Worm (Caenorhabditis elegans) whole organism, L1 larva: Measurements from ENCODE around the gene B0454.26.

ENCODE experiments used
- C04F5.9 ChIP-seq: sonication (generic microtip); optimal IDR thresholded peaks from 2 replicates; lab custom pipeline; 2016; ENCODE audit warnings: missing genetic modification characterization, missing compliant biosample characterization
- aly-2 ChIP-seq: fragments of 150-350 bp; optimal IDR thresholded peaks from 2 replicates; lab custom pipeline; 2014; ENCODE audit warnings: missing biosample characterization, missing genetic modification characterization
- blmp-1 ChIP-seq: fragments of 150-350 bp; optimal IDR thresholded peaks from 2 replicates; lab custom pipeline; 2014; ENCODE audit warnings: missing biosample characterization, missing genetic modification characterization
- dpl-1 ChIP-seq, 3 experiments: fragments of 150-350 bp in 2 of 3; sonication (generic microtip) in 1 of 3; optimal IDR thresholded peaks; 2 replicates each; lab custom pipeline; 2014 to 2017; ENCODE audit warnings: missing biosample characterization in 3 of 3, missing genetic modification characterization in 3 of 3, missing genetic modification reagents in 3 of 3
- efl-1 ChIP-seq, 4 experiments: fragments of 150-350 bp; optimal IDR thresholded peaks in 3 of 4; peaks in 1 of 4; 1 replicate in 1 of 4; 2 replicates in 3 of 4; lab custom pipeline; 2014; ENCODE audit warnings: missing biosample characterization in 2 of 4, missing genetic modification characterization in 2 of 4, missing genetic modification reagents in 2 of 4
- egl-27 ChIP-seq, 2 experiments: fragments of 150-350 bp in 1 of 2; sonication (generic microtip); optimal IDR thresholded peaks; 3 replicates each; lab custom pipeline; 2017 to 2018; ENCODE audit warnings: missing biosample characterization in 2 of 2, missing genetic modification characterization in 2 of 2, missing genetic modification reagents in 2 of 2
- elt-3 ChIP-seq, 6 experiments: fragments of 150-350 bp in 1 of 6; sonication (generic microtip); optimal IDR thresholded peaks; 2 replicates each; lab custom pipeline; 2017 to 2018; ENCODE audit warnings: missing biosample characterization in 6 of 6, missing genetic modification characterization in 6 of 6, inconsistent platforms in 1 of 6
- ets-5 ChIP-seq: fragments of 200-800 bp; sonication (Bioruptor generic); IDR thresholded peaks from 2 replicates; pipeline ENCODE4 v1.3.6; 2022; ENCODE audit warnings: missing genetic modification characterization, missing compliant biosample characterization
- fkh-10 ChIP-seq: sonication (generic microtip); optimal IDR thresholded peaks from 2 replicates; lab custom pipeline; 2017; ENCODE audit warnings: missing biosample characterization, missing genetic modification reagents, missing genetic modification characterization
- grh-1 ChIP-seq: fragments of 200-800 bp; sonication (Bioruptor generic); IDR thresholded peaks from 2 replicates; pipeline ENCODE4 v1.3.6; 2022; ENCODE audit warnings: missing genetic modification reagents, missing genetic modification characterization, missing compliant biosample characterization
- lin-13 ChIP-seq: fragments of 150-350 bp; optimal IDR thresholded peaks from 2 replicates; lab custom pipeline; 2014; ENCODE audit warnings: missing biosample characterization, missing genetic modification reagents, missing genetic modification characterization
- lin-14 ChIP-seq: fragments of 200-800 bp; sonication (Bioruptor generic); optimal IDR thresholded peaks from 2 replicates; lab custom pipeline; 2018; ENCODE audit warnings: mild to moderate bottlenecking, missing genetic modification characterization, moderate library complexity, missing compliant biosample characterization
- lin-35 ChIP-seq, 2 experiments: fragments of 150-350 bp; optimal IDR thresholded peaks; 2 replicates each; lab custom pipeline; 2014; ENCODE audit warnings: missing biosample characterization in 2 of 2, missing genetic modification characterization in 2 of 2, missing genetic modification reagents in 2 of 2
- lin-39 ChIP-seq: fragments of 150-350 bp; optimal IDR thresholded peaks from 2 replicates; lab custom pipeline; 2014; ENCODE audit warnings: missing biosample characterization, missing genetic modification reagents, missing genetic modification characterization
- lsy-2 ChIP-seq, 2 experiments: fragments of 150-350 bp; optimal IDR thresholded peaks; 2 replicates each; lab custom pipeline; 2014; ENCODE audit warnings: missing biosample characterization in 2 of 2, missing genetic modification characterization in 2 of 2
- mab-9 ChIP-seq: fragments of 200-800 bp; sonication (Bioruptor generic); IDR thresholded peaks from 2 replicates; pipeline ENCODE4 v1.3.6; 2022; ENCODE audit warnings: missing genetic modification reagents, missing genetic modification characterization, missing compliant biosample characterization
- mdl-1 ChIP-seq, 2 experiments: fragments of 150-350 bp; optimal IDR thresholded peaks; 2 replicates each; lab custom pipeline; 2014 to 2017; ENCODE audit warnings: missing biosample characterization in 2 of 2, missing genetic modification characterization in 2 of 2, inconsistent platforms in 1 of 2
- nhr-11 ChIP-seq: fragments of 150-350 bp; optimal IDR thresholded peaks from 2 replicates; lab custom pipeline; 2014; ENCODE audit warnings: missing biosample characterization, missing genetic modification characterization
- nhr-19 ChIP-seq: fragments of 200-800 bp; sonication (Bioruptor generic); conservative IDR thresholded peaks from 2 replicates; pipeline ENCODE4 v1.3.6; 2022; ENCODE audit warnings: missing genetic modification characterization, missing compliant biosample characterization
- nhr-20 ChIP-seq: sonication (generic microtip); optimal IDR thresholded peaks from 2 replicates; lab custom pipeline; 2016; ENCODE audit warnings: mild to moderate bottlenecking, missing genetic modification characterization, missing compliant biosample characterization
- nhr-47 ChIP-seq: sonication (generic microtip); optimal IDR thresholded peaks from 2 replicates; lab custom pipeline; 2016; ENCODE audit warnings: mild to moderate bottlenecking, missing genetic modification characterization, moderate library complexity, missing compliant biosample characterization
- nhr-71 ChIP-seq: sonication (generic microtip); optimal IDR thresholded peaks from 2 replicates; lab custom pipeline; 2016; ENCODE audit warnings: mild to moderate bottlenecking, missing genetic modification characterization, moderate library complexity, missing compliant biosample characterization
- nhr-76 ChIP-seq: sonication (generic microtip); optimal IDR thresholded peaks from 2 replicates; lab custom pipeline; 2017; ENCODE audit warnings: missing biosample characterization, missing genetic modification characterization
- nhr-85 ChIP-seq: sonication (generic microtip); peaks from one replicate; lab custom pipeline; 2016; ENCODE audit warnings: missing genetic modification characterization, inconsistent platforms, missing compliant biosample characterization
- nhr-90 ChIP-seq: sonication (generic microtip); optimal IDR thresholded peaks from 2 replicates; lab custom pipeline; 2016; ENCODE audit warnings: mild to moderate bottlenecking, missing genetic modification characterization, missing compliant biosample characterization; ENCODE audit not compliant: poor library complexity
- pqm-1 ChIP-seq: sonication (generic microtip); optimal IDR thresholded peaks from 3 replicates; lab custom pipeline; 2017; ENCODE audit warnings: missing biosample characterization, missing genetic modification characterization
- rnt-1 ChIP-seq: sonication (generic microtip); optimal IDR thresholded peaks from 2 replicates; lab custom pipeline; 2016; ENCODE audit warnings: mild to moderate bottlenecking, missing genetic modification characterization, moderate library complexity, missing compliant biosample characterization
- skn-1 ChIP-seq: fragments of 150-350 bp; optimal IDR thresholded peaks from 2 replicates; lab custom pipeline; 2014; ENCODE audit warnings: missing biosample characterization, missing genetic modification characterization
- snu-23 ChIP-seq: sonication (generic microtip); optimal IDR thresholded peaks from 2 replicates; lab custom pipeline; 2016; ENCODE audit warnings: missing genetic modification characterization, missing compliant biosample characterization
- sox-4 ChIP-seq: sonication (generic microtip); optimal IDR thresholded peaks from 2 replicates; lab custom pipeline; 2016; ENCODE audit warnings: missing genetic modification characterization, missing compliant biosample characterization
- unc-130 ChIP-seq: fragments of 150-350 bp; optimal IDR thresholded peaks from 2 replicates; lab custom pipeline; 2017; ENCODE audit warnings: missing biosample characterization, missing genetic modification characterization, inconsistent platforms
- unc-62 ChIP-seq: fragments of 150-350 bp; optimal IDR thresholded peaks from 2 replicates; lab custom pipeline; 2014; ENCODE audit warnings: missing biosample characterization, missing genetic modification reagents, missing genetic modification characterization
- unc-86 ChIP-seq: sonication (generic microtip); optimal IDR thresholded peaks from 2 replicates; lab custom pipeline; 2016; ENCODE audit warnings: missing genetic modification characterization, missing compliant biosample characterization
- unc-98 ChIP-seq: fragments of 200-800 bp; sonication (Bioruptor generic); IDR thresholded peaks from 2 replicates; pipeline ENCODE4 v1.3.6; 2022; ENCODE audit warnings: missing genetic modification characterization, missing compliant biosample characterization
- vab-15 ChIP-seq: sonication (generic microtip); optimal IDR thresholded peaks from 2 replicates; lab custom pipeline; 2017; ENCODE audit warnings: missing genotype, mild to moderate bottlenecking, missing genetic modification characterization, missing compliant biosample characterization
- zip-4 ChIP-seq: fragments of 200-800 bp; sonication (Bioruptor generic); optimal IDR thresholded peaks from 2 replicates; lab custom pipeline; 2018; ENCODE audit warnings: mild to moderate bottlenecking, missing genetic modification characterization, moderate library complexity, missing compliant biosample characterization

The B0454.26 gene

DNA sequence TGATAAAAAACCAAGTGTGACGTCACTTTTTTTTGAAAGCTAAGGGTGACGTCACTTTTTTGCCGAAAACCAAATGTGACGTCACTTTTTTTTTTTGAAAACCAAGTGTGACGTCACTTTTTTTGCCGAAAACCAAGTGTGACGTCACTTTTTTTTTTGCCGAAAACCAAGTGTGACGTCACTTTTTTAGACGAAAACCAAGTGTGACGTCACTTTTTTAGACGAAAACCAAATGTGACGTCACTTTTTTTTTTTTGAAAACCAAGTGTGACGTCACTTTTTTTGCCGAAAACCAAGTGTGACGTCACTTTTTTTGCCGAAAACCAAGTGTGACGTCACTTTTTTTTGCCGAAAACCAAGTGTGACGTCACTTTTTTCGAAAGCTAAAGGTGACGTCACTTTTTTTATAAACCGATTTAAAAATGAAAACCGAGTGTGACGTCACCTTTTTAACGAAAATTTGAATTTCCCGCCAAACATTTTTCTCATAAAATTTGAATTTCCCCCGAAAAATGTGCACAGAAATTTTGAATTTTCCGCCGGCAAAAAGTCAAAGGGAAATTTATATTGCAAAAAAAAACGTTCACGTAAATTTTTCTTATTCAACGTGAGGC is 40.4 kb downstream of the B0454.26 start:
- TF ChIP-seq aly-2 (tag; lab: Kevin White, UChicago) (no peak), C04F5.9 (no peak), lin-14 (GFP tag; lab: Kevin White, UChicago) (no peak), rnt-1 (tag; lab: Kevin White, UChicago) (no peak), sox-4 (tag; lab: Kevin White, UChicago) (no peak), skn-1 (tag; lab: Kevin White, UChicago) (no peak), nhr-11 (tag; lab: Kevin White, UChicago) (no peak), unc-86 (tag; lab: Kevin White, UChicago) (no peak), unc-98 (no peak), lin-13 (GFP tag; lab: Kevin White, UChicago) (no peak)

DNA sequence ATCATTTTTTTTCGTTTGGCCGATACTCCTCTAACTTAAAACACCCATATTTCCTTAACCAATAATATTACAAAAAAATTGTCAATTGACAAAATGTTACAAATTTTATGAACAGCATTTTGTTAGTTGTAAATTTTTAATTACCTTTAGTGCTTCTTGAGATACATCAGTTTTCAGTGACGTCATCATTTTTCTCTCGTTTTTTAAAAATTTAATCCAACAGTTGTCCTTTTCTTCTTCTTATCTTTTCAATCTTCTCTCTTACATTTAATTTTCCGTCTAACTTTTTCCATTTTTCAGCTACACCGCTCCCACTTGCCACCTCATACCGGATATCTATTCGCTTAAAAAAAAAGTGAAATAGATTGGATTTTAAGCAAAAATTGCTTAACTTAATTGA is 41.6 kb downstream of the B0454.26 start, which contains the start of gene lido-8:
Gene lido-8, plus strand, starts transcription at position 301 of the 400 bp plus-strand sequence.
- no peak for TF ChIP-seq mab-9 (GFP tag; lab: Robert Waterston, UW)
- no peak for TF ChIP-seq pqm-1 (tag; lab: Kevin White, UChicago)
- no peak for TF ChIP-seq ets-5 (GFP tag; lab: Robert Waterston, UW)
- TF ChIP-seq nhr-90 = no peak
- no peak for TF ChIP-seq unc-62 (GFP tag; lab: Kevin White, UChicago)
- no peak for TF ChIP-seq vab-15
- TF ChIP-seq blmp-1 (tag; lab: Kevin White, UChicago) = no peak
- TF ChIP-seq C04F5.9 = no peak

DNA sequence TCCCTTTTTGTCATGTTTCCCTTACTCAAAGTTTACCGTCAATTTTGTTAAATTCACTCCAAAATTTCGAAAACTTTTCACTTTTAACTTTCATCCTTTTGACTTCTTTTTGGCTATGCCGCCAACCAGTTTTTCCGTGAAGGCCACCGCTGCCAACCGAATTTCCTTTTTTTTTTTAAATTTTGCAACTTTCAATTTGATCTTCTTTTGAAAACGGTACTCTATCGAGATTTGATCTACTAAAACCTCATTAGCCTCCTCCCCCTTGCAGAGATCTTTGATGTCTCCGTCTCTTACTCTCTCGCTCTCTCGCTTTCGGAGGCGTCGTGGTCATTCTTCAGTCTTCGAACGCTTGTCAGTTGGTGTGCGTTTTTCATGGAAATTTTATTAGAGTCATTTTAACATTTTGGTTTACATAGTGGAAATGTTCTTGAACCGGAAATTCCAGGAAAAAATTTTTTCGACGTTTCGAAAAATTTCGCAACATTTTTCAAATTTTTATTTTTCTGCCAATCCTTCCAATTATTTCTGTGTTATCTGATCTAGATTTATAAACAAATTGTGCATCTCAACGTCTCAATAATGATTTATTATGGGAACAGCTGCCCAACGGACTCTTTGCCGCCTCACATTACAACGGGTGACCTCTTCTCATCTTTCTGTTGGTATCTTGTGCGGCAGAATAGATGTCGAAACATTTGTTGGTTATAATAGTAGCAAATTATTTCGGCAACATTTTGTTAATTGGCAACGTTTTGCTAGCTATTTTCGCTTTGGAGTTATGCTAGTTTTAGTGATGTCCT is 43.6 kb downstream of the B0454.26 start:
- TF ChIP-seq blmp-1 (tag; lab: Kevin White, UChicago) (peak; percentile 98), lsy-2 (tag; optimal IDR thresholded peaks at IDR 0.05; lab: Kevin White, UChicago) (peak in 1 of 2 experiments; percentile 17), unc-86 (tag; lab: Kevin White, UChicago) (no peak), rnt-1 (tag; lab: Kevin White, UChicago) (peak; percentile 81), mdl-1 (tag; optimal IDR thresholded peaks at IDR 0.05; lab: Kevin White, UChicago) (no peak), zip-4 (peak; percentile 70), snu-23 (GFP tag; lab: Kevin White, UChicago) (peak; percentile 13), nhr-20 (tag; lab: Kevin White, UChicago) (peak; percentile 29), dpl-1 (GFP tag; optimal IDR thresholded peaks at IDR 0.05; lab: Kevin White, UChicago) (peak; percentile 10 to 28 (median 13)), ets-5 (GFP tag; lab: Robert Waterston, UW) (no peak), lin-13 (GFP tag; lab: Kevin White, UChicago) (peak; percentile 18), unc-130 (tag; lab: Kevin White, UChicago) (peak; percentile 19), sox-4 (tag; lab: Kevin White, UChicago) (no peak), elt-3 (tag; optimal IDR thresholded peaks at IDR 0.05; lab: Kevin White, UChicago) (peak in 1 of 6 experiments; percentile 39), nhr-71 (tag; lab: Kevin White, UChicago) (peak; percentile 65), fkh-10 (GFP tag; lab: Kevin White, UChicago) (no peak), nhr-85 (tag; lab: Kevin White, UChicago) (peak; percentile 95), C04F5.9 (peak; percentile 17), unc-62 (GFP tag; lab: Kevin White, UChicago) (no peak), egl-27 (tag; optimal IDR thresholded peaks at IDR 0.05; lab: Kevin White, UChicago) (no peak), lin-39 (tag; lab: Kevin White, UChicago) (peak; percentile 61), nhr-76 (tag; lab: Kevin White, UChicago) (no peak), lin-14 (GFP tag; lab: Kevin White, UChicago) (peak; percentile 66), lin-35 (GFP tag; optimal IDR thresholded peaks at IDR 0.05; lab: Kevin White, UChicago) (peak in 1 of 2 experiments; percentile 32), grh-1 (GFP tag; lab: Robert Waterston, UW) (peak; percentile 88), efl-1 (optimal IDR thresholded peaks at IDR 0.05; lab: Kevin White, UChicago) (peak in 1 of 2 experiments; percentile 28), efl-1 (GFP tag; optimal IDR thresholded peaks at IDR 0.05 in 1 of 2; lab: Kevin White, UChicago) (peak in 1 of 2 experiments; percentile 71), nhr-47 (tag; lab: Kevin White, UChicago) (peak; percentile 8), nhr-19 (peak; percentile 53)
